Fruit fly (Drosophila melanogaster) whole organism, embryonic: ENCODE data around the gene Lcp65Ag1.
A peak's percentile ranks its signal among the peaks of the same experiment; 100 is the strongest.

Experiments used
- Abd-B ChIP-seq: fragments of 200-800 bp; sonication (Bioruptor generic); optimal IDR thresholded peaks from 2 replicates; lab custom pipeline; 2018; ENCODE audit warnings: missing biosample characterization, mild to moderate bottlenecking, missing genetic modification characterization, moderate library complexity
- B-H1 ChIP-seq: fragments of 200-800 bp; sonication (Bioruptor generic); IDR thresholded peaks from 3 replicates; pipeline ENCODE4 v1.3.6; 2022; ENCODE audit warnings: missing biosample characterization, missing genetic modification characterization
- CG12236 ChIP-seq: fragments of 200-800 bp; sonication (Bioruptor generic); optimal IDR thresholded peaks from 2 replicates; lab custom pipeline; 2016; ENCODE audit warnings: missing biosample characterization, missing genetic modification characterization
- CG15073 ChIP-seq: fragments of 200-800 bp; sonication (Bioruptor generic); optimal IDR thresholded peaks from 2 replicates; lab custom pipeline; 2016; ENCODE audit warnings: missing biosample characterization, missing genetic modification characterization
- CG1603 ChIP-seq: fragments of 200-800 bp; sonication (Bioruptor generic); optimal IDR thresholded peaks from 2 replicates; lab custom pipeline; 2019; ENCODE audit warnings: missing biosample characterization, mild to moderate bottlenecking, missing genetic modification characterization, moderate library complexity
- CG16813 ChIP-seq: fragments of 200-800 bp; sonication (Bioruptor generic); IDR thresholded peaks from 3 replicates; pipeline ENCODE4 v1.3.6; 2022; ENCODE audit warnings: missing biosample characterization, missing genetic modification characterization; ENCODE audit not compliant: partially characterized antibody
- CG17359 ChIP-seq: fragments of 200-800 bp; sonication (Bioruptor generic); optimal IDR thresholded peaks from 3 replicates; lab custom pipeline; 2018; ENCODE audit warnings: missing biosample characterization, mild to moderate bottlenecking, missing genetic modification characterization, moderate library complexity
- CG2889 ChIP-seq: fragments of 200-800 bp; sonication (Bioruptor generic); IDR thresholded peaks from 3 replicates; pipeline ENCODE4 v1.3.6; 2022; ENCODE audit warnings: missing biosample characterization, missing genetic modification characterization
- CG30431 ChIP-seq: fragments of 200-800 bp; sonication (Bioruptor generic); optimal IDR thresholded peaks from 2 replicates; lab custom pipeline; 2017; ENCODE audit warnings: missing biosample characterization, missing genetic modification characterization
- CG31365 ChIP-seq: fragments of 200-800 bp; sonication (Bioruptor generic); optimal IDR thresholded peaks from 2 replicates; lab custom pipeline; 2018; ENCODE audit warnings: missing biosample characterization, mild to moderate bottlenecking, missing genetic modification characterization
- CG3281 ChIP-seq: fragments of 200-800 bp; sonication (Bioruptor generic); optimal IDR thresholded peaks from 3 replicates; lab custom pipeline; 2017; ENCODE audit warnings: missing biosample characterization, mild to moderate bottlenecking, missing genetic modification characterization
- CG3726 ChIP-seq: fragments of 200-800 bp; sonication (Bioruptor generic); IDR thresholded peaks from 3 replicates; pipeline ENCODE4, ENCODE4 v1.3.6; 2022; ENCODE audit warnings: missing biosample characterization, missing genetic modification characterization
- CG3995 ChIP-seq: fragments of 200-800 bp; sonication (Bioruptor generic); optimal IDR thresholded peaks from 3 replicates; lab custom pipeline; 2016; ENCODE audit warnings: missing biosample characterization, missing genetic modification characterization
- CG4360 ChIP-seq: fragments of 200-800 bp; sonication (Bioruptor generic); IDR thresholded peaks from 2 replicates; pipeline ENCODE4 v1.3.6; 2022; ENCODE audit warnings: missing biosample characterization, missing genetic modification characterization
- CG7372 ChIP-seq: fragments of 200-800 bp; sonication (Bioruptor generic); IDR thresholded peaks from 2 replicates; pipeline ENCODE4 v1.3.6; 2022; ENCODE audit warnings: missing biosample characterization, missing genetic modification characterization
- D ChIP-seq, 2 experiments: fragments of 200-800 bp in 1 of 2; fragments of >200 bp in 1 of 2; sonication (Bioruptor generic) in 1 of 2; optimal IDR thresholded peaks; 2 replicates in 1 of 2; 3 replicates in 1 of 2; lab custom pipeline; 2017; ENCODE audit warnings: mild to moderate bottlenecking in 1 of 2, missing biosample characterization in 1 of 2, missing genetic modification characterization in 1 of 2, missing genetic modification reagents in 1 of 2
- D19B ChIP-seq: fragments of 200-800 bp; sonication (Bioruptor generic); optimal IDR thresholded peaks from 2 replicates; lab custom pipeline; 2017; ENCODE audit warnings: missing biosample characterization, mild to moderate bottlenecking, missing genetic modification characterization
- Doc2 ChIP-seq: fragments of 200-800 bp; sonication (Bioruptor generic); IDR thresholded peaks from 2 replicates; pipeline ENCODE4 v1.3.6; 2022; ENCODE audit warnings: missing biosample characterization, missing genetic modification characterization
- Ets65A ChIP-seq: fragments of 200-800 bp; sonication (Bioruptor generic); peaks from one replicate; lab custom pipeline; 2016; ENCODE audit warnings: missing biosample characterization, missing genetic modification characterization
- HHEX ChIP-seq: fragments of 200-800 bp; sonication (Bioruptor generic); optimal IDR thresholded peaks from 3 replicates; lab custom pipeline; 2017; ENCODE audit warnings: missing biosample characterization, mild to moderate bottlenecking, missing genetic modification characterization, missing genetic modification reagents
- Hmx ChIP-seq: fragments of 200-800 bp; sonication (Bioruptor generic); optimal IDR thresholded peaks from 2 replicates; lab custom pipeline; 2016; ENCODE audit warnings: missing biosample characterization, missing genetic modification characterization
- MBD-R2 ChIP-seq: fragments of 200-800 bp; sonication (Bioruptor generic); IDR thresholded peaks from 2 replicates; pipeline ENCODE4 v1.3.6; 2022; ENCODE audit warnings: missing biosample characterization, missing genetic modification characterization
- MESR4 ChIP-seq: fragments of 200-800 bp; sonication (Bioruptor generic); optimal IDR thresholded peaks from 2 replicates; lab custom pipeline; 2018; ENCODE audit warnings: missing biosample characterization, mild to moderate bottlenecking, missing genetic modification characterization, moderate library complexity
- MTF-1 ChIP-seq: fragments of 200-800 bp; sonication (Bioruptor generic); optimal IDR thresholded peaks from 2 replicates; lab custom pipeline; 2018; ENCODE audit warnings: missing biosample characterization, mild to moderate bottlenecking, missing genetic modification characterization, borderline replicate concordance
- Nf-YB ChIP-seq: fragments of 200-800 bp; sonication (Bioruptor generic); optimal IDR thresholded peaks from 3 replicates; lab custom pipeline; 2019; ENCODE audit warnings: missing biosample characterization, mild to moderate bottlenecking, missing genetic modification characterization, moderate library complexity
- Nf-YC ChIP-seq: fragments of 200-800 bp; optimal IDR thresholded peaks from 3 replicates; lab custom pipeline; 2019; ENCODE audit warnings: missing biosample characterization, mild to moderate bottlenecking, missing genetic modification characterization, moderate library complexity
- TFAM ChIP-seq: fragments of 200-800 bp; sonication (Bioruptor generic); optimal IDR thresholded peaks from 2 replicates; lab custom pipeline; 2017; ENCODE audit warnings: missing biosample characterization, missing genetic modification characterization, inconsistent platforms
- ara ChIP-seq: fragments of 200-800 bp; sonication (Bioruptor generic); IDR thresholded peaks from 2 replicates; pipeline ENCODE4 v1.3.6; 2022; ENCODE audit warnings: missing biosample characterization, missing genetic modification characterization
- bbx ChIP-seq: fragments of 200-800 bp; sonication (Bioruptor generic); IDR thresholded peaks from 2 replicates; pipeline ENCODE4 v1.3.6; 2022; ENCODE audit warnings: missing biosample characterization, missing genetic modification characterization; ENCODE audit not compliant: partially characterized antibody
- chm ChIP-seq: fragments of 200-800 bp; sonication (Bioruptor generic); IDR thresholded peaks from 2 replicates; pipeline ENCODE4 v1.3.6; 2022; ENCODE audit warnings: missing biosample characterization, missing genetic modification characterization
- crol ChIP-seq: fragments of 200-800 bp; sonication (Bioruptor generic); IDR thresholded peaks from 2 replicates; pipeline ENCODE4 v1.3.6; 2022; ENCODE audit warnings: missing biosample characterization, missing genetic modification characterization
- ewg ChIP-seq: fragments of 200-800 bp; sonication (Bioruptor generic); optimal IDR thresholded peaks from 3 replicates; lab custom pipeline; 2017; ENCODE audit warnings: mild to moderate bottlenecking, missing biosample characterization, missing genetic modification reagents, missing genetic modification characterization
- ken ChIP-seq: fragments of 200-800 bp; sonication (Bioruptor generic); IDR thresholded peaks from 3 replicates; pipeline ENCODE4 v1.3.6; 2022; ENCODE audit warnings: missing biosample characterization, missing genetic modification characterization
- nerfin-2 ChIP-seq: fragments of 200-800 bp; sonication (Bioruptor generic); IDR thresholded peaks from 2 replicates; pipeline ENCODE4 v1.3.6; 2022; ENCODE audit warnings: missing biosample characterization, missing genetic modification characterization; ENCODE audit not compliant: partially characterized antibody
- onecut ChIP-seq: fragments of 200-800 bp; sonication (Bioruptor generic); IDR thresholded peaks from 2 replicates; pipeline ENCODE4 v1.3.6; 2022; ENCODE audit warnings: missing biosample characterization, missing genetic modification characterization
- pb ChIP-seq: fragments of 200-800 bp; sonication (Bioruptor generic); optimal IDR thresholded peaks from 3 replicates; lab custom pipeline; 2016; ENCODE audit warnings: missing biosample characterization, missing genetic modification characterization
- vvl ChIP-seq: fragments of 200-800 bp; sonication (Bioruptor generic); IDR thresholded peaks from 2 replicates; pipeline ENCODE4 v1.3.6; 2022; ENCODE audit warnings: missing biosample characterization, missing genetic modification characterization

The Lcp65Ag1 gene

dm6 chr3L:6124616-6125408 is 10.3 kb downstream of the Lcp65Ag1 start (continued):
- TF ChIP-seq CG3281 (GFP tag; lab: Kevin White, UChicago) (peak; percentile 84), MBD-R2 (GFP tag; lab: Robert Waterston, UW) (peak; percentile 45; the same call in 1 of the 2 replicates), CG30431 (GFP tag; lab: Kevin White, UChicago) (peak; percentile 56), TFAM (GFP tag; lab: Kevin White, UChicago) (peak; percentile 56), MESR4 (GFP tag; lab: Kevin White, UChicago) (peak; percentile 18), CG31365 (peak; percentile 96), CG4360 (GFP tag; lab: Robert Waterston, UW) (peak; percentile 53), MTF-1 (GFP tag; lab: Kevin White, UChicago) (peak; percentile 94), ken (GFP tag; lab: Robert Waterston, UW) (peak; percentile 82), B-H1 (GFP tag; lab: Robert Waterston, UW) (peak; percentile 70; the same call in 2 of the 3 replicates), CG3995 (GFP tag; lab: Kevin White, UChicago) (peak; percentile 3), CG17359 (tag; lab: Kevin White, UChicago) (peak; percentile 77), Abd-B (GFP tag; lab: Kevin White, UChicago) (peak; percentile 5), Doc2 (GFP tag; lab: Robert Waterston, UW) (no peak), nerfin-2 (GFP tag; lab: Robert Waterston, UW) (no peak), chm (GFP tag; lab: Robert Waterston, UW) (peak; percentile 94), CG1603 (tag; lab: Kevin White, UChicago) (peak; percentile 79), HHEX (GFP tag; lab: Kevin White, UChicago) (peak; percentile 87), Hmx (GFP tag; lab: Kevin White, UChicago) (no peak)

DNA sequence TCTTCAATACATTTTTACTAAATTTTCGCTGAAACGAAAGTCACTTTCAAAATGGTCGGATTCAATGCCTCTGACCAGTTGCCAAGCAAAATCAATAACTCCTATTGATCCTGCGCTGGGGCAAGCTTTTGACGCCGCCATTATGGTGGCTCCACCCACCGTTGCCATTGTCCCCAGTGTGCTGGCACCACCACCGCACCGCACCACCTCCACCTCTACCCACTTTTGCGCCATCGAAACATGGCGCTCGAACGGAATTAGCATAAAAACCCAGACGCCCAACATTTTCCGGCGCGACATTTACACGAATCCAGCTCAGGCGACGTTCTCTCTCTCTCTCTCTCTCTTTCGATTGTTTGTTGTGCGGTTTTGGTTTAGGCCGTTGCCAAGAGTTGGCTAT is 18.2 kb downstream of the Lcp65Ag1 start:
- TF ChIP-seq D19B (GFP tag; lab: Kevin White, UChicago), result no peak
- TF ChIP-seq Ets65A (GFP tag; lab: Kevin White, UChicago), result peak; percentile 71
- no peak for TF ChIP-seq ara (GFP tag; lab: Robert Waterston, UW)
- TF ChIP-seq onecut (GFP tag; lab: Robert Waterston, UW), result peak; percentile 83
- TF ChIP-seq bbx (GFP tag; lab: Robert Waterston, UW), result no peak
- no peak for TF ChIP-seq CG3726 (GFP tag; lab: Robert Waterston, UW)
- no peak for TF ChIP-seq CG15073 (GFP tag; lab: Kevin White, UChicago)
- no peak for TF ChIP-seq CG2889
- TF ChIP-seq CG12236 (GFP tag; lab: Kevin White, UChicago), result no peak
- peak; percentile 69 for TF ChIP-seq Nf-YB
- no peak for TF ChIP-seq pb (GFP tag; lab: Kevin White, UChicago)
- TF ChIP-seq crol (GFP tag; lab: Robert Waterston, UW), result peak; percentile 64
- peak; percentile 35 for TF ChIP-seq ewg (GFP tag; lab: Kevin White, UChicago)
- no peak for TF ChIP-seq CG16813
- TF ChIP-seq Nf-YC, result peak; percentile 82
- peak; percentile 56; the same call in 1 of the 2 replicates for TF ChIP-seq vvl (GFP tag; lab: Robert Waterston, UW)
- no peak for TF ChIP-seq D (optimal IDR thresholded peaks at IDR 0.05; lab: Kevin White, UChicago)
- TF ChIP-seq D (GFP tag; optimal IDR thresholded peaks at IDR 0.05; lab: Kevin White, UChicago), result no peak
- TF ChIP-seq CG7372, result no peak
- TF ChIP-seq, all 482 proteins: peak for 7
